Worm (Caenorhabditis elegans): ENCODE data around the gene F37C12.10.

ce11 chrIII:7180613-7181012, 7.6 kb downstream of the F37C12.10 start, which contains the start of gene ndab-2:
- TF ChIP-seq him-1 (tag; optimal IDR thresholded peaks at IDR 0.05) (no peak), W03F9.2 (tag; optimal IDR thresholded peaks at IDR 0.05) (no peak), dao-5 (tag; optimal IDR thresholded peaks at IDR 0.05) (no peak)

Measured in whole organism, L4/young adult.